Fruit fly (Drosophila melanogaster) whole organism, embryonic: ENCODE measurements around the gene Acsx4.

ENCODE experiments used
- Ada2b ChIP-seq: fragments of 200-800 bp; sonication (Bioruptor generic); IDR thresholded peaks from 2 replicates; pipeline ENCODE4 v1.3.6; 2022; ENCODE audit warnings: missing biosample characterization, missing genetic modification characterization
- Aef1 ChIP-seq: fragments of 200-800 bp; sonication (Bioruptor generic); IDR thresholded peaks from 3 replicates; pipeline ENCODE4 v1.3.6; 2022; ENCODE audit warnings: missing biosample characterization, missing genetic modification characterization
- Asciz ChIP-seq: fragments of 200-800 bp; sonication (Bioruptor generic); optimal IDR thresholded peaks from 2 replicates; lab custom pipeline; 2017; ENCODE audit warnings: missing biosample characterization, mild to moderate bottlenecking, missing genetic modification characterization, missing genetic modification reagents
- Atf-2 ChIP-seq: fragments of 200-800 bp; sonication (Bioruptor generic); optimal IDR thresholded peaks from 2 replicates; lab custom pipeline; 2016; ENCODE audit warnings: missing biosample characterization, missing genetic modification characterization
- B-H1 ChIP-seq: fragments of 200-800 bp; sonication (Bioruptor generic); IDR thresholded peaks from 3 replicates; pipeline ENCODE4 v1.3.6; 2022; ENCODE audit warnings: missing biosample characterization, missing genetic modification characterization
- CG12299 ChIP-seq: fragments of 200-800 bp; sonication (Bioruptor generic); optimal IDR thresholded peaks from 2 replicates; lab custom pipeline; 2018; ENCODE audit warnings: missing biosample characterization, mild to moderate bottlenecking, missing genetic modification characterization
- CG12391 ChIP-seq: fragments of 200-800 bp; sonication (Bioruptor generic); optimal IDR thresholded peaks from 3 replicates; lab custom pipeline; 2018; ENCODE audit warnings: missing biosample characterization, mild to moderate bottlenecking, missing genetic modification characterization, moderate library complexity
- CG15011 ChIP-seq: fragments of 200-800 bp; sonication (Bioruptor generic); optimal IDR thresholded peaks from 3 replicates; lab custom pipeline; 2018; ENCODE audit warnings: missing biosample characterization, mild to moderate bottlenecking, missing genetic modification characterization
- CG17361 ChIP-seq: fragments of 200-800 bp; sonication (Bioruptor generic); IDR thresholded peaks from 3 replicates; pipeline ENCODE4 v1.3.6; 2022; ENCODE audit warnings: missing biosample characterization, missing genetic modification characterization
- CG3065 ChIP-seq: fragments of 200-800 bp; sonication (Bioruptor generic); optimal IDR thresholded peaks from 2 replicates; lab custom pipeline; 2016; ENCODE audit warnings: missing biosample characterization, missing genetic modification characterization
- CG31365 ChIP-seq: fragments of 200-800 bp; sonication (Bioruptor generic); optimal IDR thresholded peaks from 2 replicates; lab custom pipeline; 2018; ENCODE audit warnings: missing biosample characterization, mild to moderate bottlenecking, missing genetic modification characterization
- CG3995 ChIP-seq: fragments of 200-800 bp; sonication (Bioruptor generic); optimal IDR thresholded peaks from 3 replicates; lab custom pipeline; 2016; ENCODE audit warnings: missing biosample characterization, missing genetic modification characterization
- CG43689 ChIP-seq: fragments of 200-800 bp; sonication (Bioruptor generic); IDR thresholded peaks from 2 replicates; pipeline ENCODE4 v1.3.6; 2022; ENCODE audit warnings: missing biosample characterization, missing genetic modification characterization
- CG4854 ChIP-seq: fragments of 200-800 bp; sonication (Bioruptor generic); optimal IDR thresholded peaks from 2 replicates; lab custom pipeline; 2016; ENCODE audit warnings: missing biosample characterization, missing genetic modification characterization, inconsistent platforms
- CG6683 ChIP-seq: fragments of 200-800 bp; sonication (Bioruptor generic); optimal IDR thresholded peaks from 2 replicates; lab custom pipeline; 2017; ENCODE audit warnings: missing biosample characterization, mild to moderate bottlenecking, missing genetic modification characterization, missing genetic modification reagents
- CG6689 ChIP-seq: fragments of 200-800 bp; sonication (Bioruptor generic); IDR thresholded peaks from 2 replicates; pipeline ENCODE4 v1.3.6; 2022; ENCODE audit warnings: missing biosample characterization, missing genetic modification characterization
- Deaf1 ChIP-seq: fragments of 200-800 bp; optimal IDR thresholded peaks from 3 replicates; lab custom pipeline; 2019; ENCODE audit warnings: missing biosample characterization, mild to moderate bottlenecking, missing genetic modification characterization, moderate library complexity
- Dref ChIP-seq: fragments of 200-800 bp; sonication (Bioruptor generic); IDR thresholded peaks from 2 replicates; pipeline ENCODE4 v1.3.6; 2022; ENCODE audit warnings: missing biosample characterization, missing genetic modification characterization
- ERR ChIP-seq: fragments of 200-800 bp; sonication (Bioruptor generic); optimal IDR thresholded peaks from 2 replicates; lab custom pipeline; 2016; ENCODE audit warnings: missing biosample characterization, missing genetic modification characterization
- Eip74EF ChIP-seq, 2 experiments: fragments of 200-800 bp in 1 of 2; fragments of >200 bp in 1 of 2; sonication (Bioruptor generic) in 1 of 2; optimal IDR thresholded peaks; 2 replicates each; lab custom pipeline; 2017 to 2019; ENCODE audit warnings: missing biosample characterization in 2 of 2, missing genetic modification characterization in 2 of 2, mild to moderate bottlenecking in 1 of 2, moderate library complexity in 1 of 2
- Ets65A ChIP-seq: fragments of 200-800 bp; sonication (Bioruptor generic); peaks from one replicate; lab custom pipeline; 2016; ENCODE audit warnings: missing biosample characterization, missing genetic modification characterization
- Fer1 ChIP-seq: fragments of 200-800 bp; sonication (Bioruptor generic); optimal IDR thresholded peaks from 2 replicates; lab custom pipeline; 2017; ENCODE audit warnings: missing biosample characterization, mild to moderate bottlenecking, missing genetic modification characterization
- Gsc ChIP-seq: fragments of 200-800 bp; sonication (Bioruptor generic); IDR thresholded peaks from 2 replicates; pipeline ENCODE4 v1.3.6; 2022; ENCODE audit warnings: missing biosample characterization, missing genetic modification characterization
- HLH4C ChIP-seq: fragments of 200-800 bp; sonication (Bioruptor generic); IDR thresholded peaks from 3 replicates; pipeline ENCODE4 v1.3.6; 2022; ENCODE audit warnings: missing biosample characterization, missing genetic modification characterization; ENCODE audit not compliant: partially characterized antibody
- Hr51 ChIP-seq, 2 experiments: fragments of 200-800 bp; sonication (Bioruptor generic); optimal IDR thresholded peaks; 2 replicates in 1 of 2; 3 replicates in 1 of 2; lab custom pipeline; 2016 to 2018; ENCODE audit warnings: missing biosample characterization in 2 of 2, missing genetic modification characterization in 2 of 2, mild to moderate bottlenecking in 1 of 2, moderate library complexity in 1 of 2
- Hr78 ChIP-seq, 2 experiments: fragments of 200-800 bp in 1 of 2; fragments of >200 bp in 1 of 2; sonication (Bioruptor generic) in 1 of 2; optimal IDR thresholded peaks; 2 replicates each; lab custom pipeline; 2017 to 2019; ENCODE audit warnings: missing biosample characterization in 2 of 2, missing genetic modification characterization in 2 of 2, mild to moderate bottlenecking in 1 of 2, moderate library complexity in 1 of 2
- Kr ChIP-seq: fragments of 200-800 bp; sonication (Bioruptor generic); optimal IDR thresholded peaks from 2 replicates; lab custom pipeline; 2017; ENCODE audit warnings: missing biosample characterization, mild to moderate bottlenecking, missing genetic modification characterization
- Med ChIP-seq: fragments of 200-800 bp; sonication (Bioruptor generic); peaks from one replicate; lab custom pipeline; 2016; ENCODE audit warnings: missing biosample characterization, missing genetic modification characterization, mild to moderate bottlenecking, inconsistent platforms, moderate library complexity
- Optix ChIP-seq: fragments of 200-800 bp; sonication (Bioruptor generic); IDR thresholded peaks from 3 replicates; pipeline ENCODE4 v1.3.6; 2022; ENCODE audit warnings: missing biosample characterization, missing genetic modification characterization
- Ssrp ChIP-seq: fragments of 200-800 bp; sonication (Bioruptor generic); optimal IDR thresholded peaks from 2 replicates; lab custom pipeline; 2018; ENCODE audit warnings: missing biosample characterization, mild to moderate bottlenecking, missing genetic modification characterization, moderate library complexity
- Trl ChIP-seq, 3 experiments: fragments of >200 bp in 2 of 3; fragments of 200-800 bp in 1 of 3; sonication (Bioruptor generic) in 1 of 3; optimal IDR thresholded peaks; 2 replicates in 1 of 3; 3 replicates in 2 of 3; lab custom pipeline; 2016 to 2017; ENCODE audit warnings: missing biosample characterization in 1 of 3, missing genetic modification characterization in 1 of 3
- ac ChIP-seq: fragments of 200-800 bp; sonication (Bioruptor generic); optimal IDR thresholded peaks from 3 replicates; lab custom pipeline; 2017; ENCODE audit warnings: missing biosample characterization, mild to moderate bottlenecking, missing genetic modification characterization
- ase ChIP-seq: fragments of 200-800 bp; sonication (Bioruptor generic); IDR thresholded peaks from 3 replicates; pipeline ENCODE4 v1.3.6; 2022; ENCODE audit warnings: missing biosample characterization, missing genetic modification characterization
- cas ChIP-seq: fragments of 200-800 bp; sonication (Bioruptor generic); IDR thresholded peaks from 2 replicates; pipeline ENCODE4 v1.3.6; 2022; ENCODE audit warnings: missing biosample characterization, missing genetic modification characterization
- dan ChIP-seq: fragments of 200-800 bp; sonication (Bioruptor generic); IDR thresholded peaks from 2 replicates; pipeline ENCODE4 v1.3.6; 2022; ENCODE audit warnings: missing biosample characterization, missing genetic modification characterization
- fd3F ChIP-seq: fragments of 200-800 bp; sonication (Bioruptor generic); optimal IDR thresholded peaks from 2 replicates; lab custom pipeline; 2018; ENCODE audit warnings: missing biosample characterization, mild to moderate bottlenecking, missing genetic modification characterization, moderate library complexity
- grau ChIP-seq: fragments of 200-800 bp; optimal IDR thresholded peaks from 3 replicates; lab custom pipeline; 2019; ENCODE audit warnings: missing biosample characterization, mild to moderate bottlenecking, missing genetic modification characterization, moderate library complexity
- her ChIP-seq: fragments of 200-800 bp; sonication (Bioruptor generic); optimal IDR thresholded peaks from 2 replicates; lab custom pipeline; 2016; ENCODE audit warnings: missing biosample characterization, missing genetic modification characterization
- hkb ChIP-seq, 2 experiments: fragments of 200-800 bp in 1 of 2; fragments of >200 bp in 1 of 2; sonication (Bioruptor generic) in 1 of 2; IDR thresholded peaks in 1 of 2; optimal IDR thresholded peaks in 1 of 2; 2 replicates each; pipeline versions ENCODE4 v1.3.6 to Lab custom; 2017 to 2022; ENCODE audit warnings: missing biosample characterization in 1 of 2, missing genetic modification characterization in 1 of 2
- lola ChIP-seq, 3 experiments: fragments of >200 bp in 2 of 3; fragments of 200-800 bp in 1 of 3; sonication (Bioruptor generic) in 1 of 3; optimal IDR thresholded peaks; 2 replicates each; lab custom pipeline; 2017 to 2019; ENCODE audit warnings: missing biosample characterization in 3 of 3, missing genetic modification characterization in 3 of 3, mild to moderate bottlenecking in 1 of 3, moderate library complexity in 1 of 3
- lov ChIP-seq, 2 experiments: fragments of 200-800 bp in 1 of 2; fragments of >200 bp in 1 of 2; sonication (Bioruptor generic) in 1 of 2; IDR thresholded peaks in 1 of 2; optimal IDR thresholded peaks in 1 of 2; 2 replicates in 1 of 2; 3 replicates in 1 of 2; pipeline versions ENCODE4 v1.3.6 to Lab custom; 2017 to 2022; ENCODE audit warnings: missing biosample characterization in 1 of 2, missing genetic modification characterization in 1 of 2
- nerfin-1 ChIP-seq: fragments of 200-800 bp; sonication (Bioruptor generic); optimal IDR thresholded peaks from 3 replicates; lab custom pipeline; 2019; ENCODE audit warnings: missing biosample characterization, mild to moderate bottlenecking, missing genetic modification characterization, moderate library complexity
- nmo ChIP-seq: fragments of 200-800 bp; sonication (Bioruptor generic); optimal IDR thresholded peaks from 2 replicates; lab custom pipeline; 2018; ENCODE audit warnings: missing biosample characterization, mild to moderate bottlenecking, missing genetic modification characterization, moderate library complexity
- pum ChIP-seq: fragments of 200-800 bp; sonication (Bioruptor generic); optimal IDR thresholded peaks from 2 replicates; lab custom pipeline; 2016; ENCODE audit warnings: missing biosample characterization, missing genetic modification characterization
- ranshi ChIP-seq: fragments of 200-800 bp; sonication (Bioruptor generic); IDR thresholded peaks from 2 replicates; pipeline ENCODE4 v1.3.6; 2022; ENCODE audit warnings: missing biosample characterization, missing genetic modification characterization
- slbo ChIP-seq: fragments of 200-800 bp; sonication (Bioruptor generic); IDR thresholded peaks from 2 replicates; pipeline ENCODE4 v1.3.6; 2022; ENCODE audit warnings: missing biosample characterization, missing genetic modification characterization
- ssp ChIP-seq: fragments of 200-800 bp; sonication (Bioruptor generic); IDR thresholded peaks from 2 replicates; pipeline ENCODE4 v1.3.6; 2022; ENCODE audit warnings: missing biosample characterization, missing genetic modification characterization
- stwl ChIP-seq: fragments of 200-800 bp; sonication (Bioruptor generic); optimal IDR thresholded peaks from 3 replicates; lab custom pipeline; 2018; ENCODE audit warnings: missing biosample characterization, mild to moderate bottlenecking, missing genetic modification characterization, moderate library complexity
- tap ChIP-seq: fragments of 200-800 bp; optimal IDR thresholded peaks from 3 replicates; lab custom pipeline; 2019; ENCODE audit warnings: missing biosample characterization, mild to moderate bottlenecking, missing genetic modification characterization, moderate library complexity
- zfh1 ChIP-seq: fragments of 200-800 bp; sonication (Bioruptor generic); IDR thresholded peaks from 3 replicates; pipeline ENCODE4 v1.3.6; 2022; ENCODE audit warnings: missing biosample characterization, missing genetic modification characterization

Acsx4 gene

DNA sequence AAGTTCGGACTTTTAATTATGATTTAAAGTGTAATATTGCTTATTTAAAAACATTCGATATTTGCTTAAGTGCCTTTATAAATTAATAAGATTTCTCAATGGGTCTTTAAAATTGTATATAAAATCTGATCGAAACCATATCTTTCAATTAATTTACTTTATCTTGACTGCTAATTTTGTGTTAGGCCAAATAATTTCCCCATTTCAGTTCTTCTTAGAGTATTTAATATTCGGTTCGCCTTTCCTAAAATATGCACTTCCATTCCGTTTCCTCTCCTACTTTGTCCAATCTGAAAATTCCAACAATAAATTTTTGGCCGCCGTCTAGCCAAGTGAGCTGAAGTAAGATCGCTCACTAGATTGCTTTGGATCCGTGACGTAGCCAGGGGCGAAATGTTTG, 41.2 kb downstream of the Acsx4 start (continued):
- TF ChIP-seq lov (optimal IDR thresholded peaks at IDR 0.05; lab: Kevin White, UChicago) (no peak), lov (GFP tag; IDR thresholded peaks at IDR 0.05; lab: Robert Waterston, UW) (no peak), CG4854 (GFP tag; lab: Kevin White, UChicago) (no peak), B-H1 (GFP tag; lab: Robert Waterston, UW) (no peak), Fer1 (GFP tag; lab: Kevin White, UChicago) (no peak), Ssrp (tag; lab: Kevin White, UChicago) (peak; percentile 39), CG6683 (GFP tag; lab: Kevin White, UChicago) (no peak), CG12299 (tag; lab: Kevin White, UChicago) (no peak), CG3995 (GFP tag; lab: Kevin White, UChicago) (no peak), dan (GFP tag; lab: Robert Waterston, UW) (no peak), Med (GFP tag; lab: Kevin White, UChicago) (peak; percentile 51), Aef1 (GFP tag; lab: Robert Waterston, UW) (no peak), HLH4C (GFP tag; lab: Robert Waterston, UW) (no peak), nerfin-1 (tag; lab: Kevin White, UChicago) (no peak), CG6689 (GFP tag; lab: Robert Waterston, UW) (0 out of 2 replicates have a peak, but pooled peaks have one; percentile 8), fd3F (GFP tag; lab: Kevin White, UChicago) (no peak), CG12391 (tag; lab: Kevin White, UChicago) (peak; percentile 30), hkb (optimal IDR thresholded peaks at IDR 0.05; lab: Kevin White, UChicago) (no peak), hkb (GFP tag; IDR thresholded peaks at IDR 0.05; lab: Robert Waterston, UW) (no peak), stwl (no peak), Kr (GFP tag; lab: Kevin White, UChicago) (no peak), Ada2b (GFP tag; lab: Robert Waterston, UW) (no peak), her (GFP tag; lab: Kevin White, UChicago) (no peak), Ets65A (GFP tag; lab: Kevin White, UChicago) (no peak), grau (tag; lab: Kevin White, UChicago) (peak; percentile 35), Gsc (GFP tag; lab: Robert Waterston, UW) (no peak), cas (GFP tag; lab: Robert Waterston, UW) (no peak), Optix (GFP tag; lab: Robert Waterston, UW) (no peak), Dref (GFP tag; lab: Robert Waterston, UW) (no peak), Atf-2 (GFP tag; lab: Kevin White, UChicago) (no peak), tap (tag; lab: Kevin White, UChicago) (no peak), slbo (GFP tag; lab: Robert Waterston, UW) (peak; percentile 36), ranshi (GFP tag; lab: Robert Waterston, UW) (no peak; the same call in 1 of the 2 replicates), ERR (GFP tag; lab: Kevin White, UChicago) (no peak), CG3065 (GFP tag; lab: Kevin White, UChicago) (no peak), pum (GFP tag; lab: Kevin White, UChicago) (no peak), zfh1 (GFP tag; lab: Robert Waterston, UW) (no peak), ssp (no peak), Hr78 (GFP tag; optimal IDR thresholded peaks at IDR 0.05; lab: Kevin White, UChicago) (no peak), Trl (optimal IDR thresholded peaks at IDR 0.05; lab: Kevin White, UChicago) (no peak), Trl (GFP tag; optimal IDR thresholded peaks at IDR 0.05; lab: Kevin White, UChicago) (no peak), CG15011 (GFP tag; lab: Kevin White, UChicago) (no peak), CG31365 (tag; lab: Kevin White, UChicago) (no peak), Asciz (no peak), Deaf1 (tag; lab: Kevin White, UChicago) (no peak), Hr51 (GFP tag; optimal IDR thresholded peaks at IDR 0.05; lab: Kevin White, UChicago) (peak in 1 of 2 experiments; percentile 67), CG17361 (no peak), ac (no peak), nmo (GFP tag; lab: Kevin White, UChicago) (peak; percentile 25), Eip74EF (GFP tag; optimal IDR thresholded peaks at IDR 0.05; lab: Kevin White, UChicago) (peak in 1 of 2 experiments; percentile 14), CG43689 (no peak), lola (GFP tag; optimal IDR thresholded peaks at IDR 0.05; lab: Kevin White, UChicago) (no peak), ase (no peak)
